Worm (Caenorhabditis elegans) whole organism, L1 larva: ENCODE data around the gene F26F12.8.

Experiments used
- C16A3.4 ChIP-seq: fragments of 150-350 bp; optimal IDR thresholded peaks from 2 replicates; lab custom pipeline; 2014; ENCODE audit warnings: missing biosample characterization, missing genetic modification characterization
- Y116A8C.19 ChIP-seq: sonication (generic microtip); optimal IDR thresholded peaks from 2 replicates; lab custom pipeline; 2016; ENCODE audit warnings: missing compliant biosample characterization, missing genetic modification characterization, borderline replicate concordance
- ama-1 ChIP-seq: fragments of 150-350 bp; optimal IDR thresholded peaks from 2 replicates; lab custom pipeline; 2014
- blmp-1 ChIP-seq: fragments of 150-350 bp; optimal IDR thresholded peaks from 2 replicates; lab custom pipeline; 2014; ENCODE audit warnings: missing biosample characterization, missing genetic modification characterization
- ceh-90 ChIP-seq: sonication (generic microtip); optimal IDR thresholded peaks from 2 replicates; lab custom pipeline; 2016; ENCODE audit warnings: missing genetic modification characterization, missing compliant biosample characterization
- dpl-1 ChIP-seq, 3 experiments: fragments of 150-350 bp in 2 of 3; sonication (generic microtip) in 1 of 3; optimal IDR thresholded peaks; 2 replicates each; lab custom pipeline; 2014 to 2017; ENCODE audit warnings: missing biosample characterization in 3 of 3, missing genetic modification characterization in 3 of 3, missing genetic modification reagents in 3 of 3
- efl-1 ChIP-seq, 4 experiments: fragments of 150-350 bp; optimal IDR thresholded peaks in 3 of 4; peaks in 1 of 4; 1 replicate in 1 of 4; 2 replicates in 3 of 4; lab custom pipeline; 2014; ENCODE audit warnings: missing biosample characterization in 2 of 4, missing genetic modification characterization in 2 of 4, missing genetic modification reagents in 2 of 4
- egl-13 ChIP-seq: sonication (generic microtip); optimal IDR thresholded peaks from 2 replicates; lab custom pipeline; 2016; ENCODE audit warnings: missing genotype, missing genetic modification reagents, missing genetic modification characterization, missing compliant biosample characterization
- egl-27 ChIP-seq, 2 experiments: fragments of 150-350 bp in 1 of 2; sonication (generic microtip); optimal IDR thresholded peaks; 3 replicates each; lab custom pipeline; 2017 to 2018; ENCODE audit warnings: missing biosample characterization in 2 of 2, missing genetic modification characterization in 2 of 2, missing genetic modification reagents in 2 of 2
- elt-3 ChIP-seq, 6 experiments: fragments of 150-350 bp in 1 of 6; sonication (generic microtip); optimal IDR thresholded peaks; 2 replicates each; lab custom pipeline; 2017 to 2018; ENCODE audit warnings: missing biosample characterization in 6 of 6, missing genetic modification characterization in 6 of 6, inconsistent platforms in 1 of 6
- hlh-4 ChIP-seq: sonication (generic microtip); optimal IDR thresholded peaks from 2 replicates; lab custom pipeline; 2016; ENCODE audit warnings: mild to moderate bottlenecking, missing genetic modification characterization, missing compliant biosample characterization
- hpl-2 ChIP-seq: fragments of 150-350 bp; optimal IDR thresholded peaks from 2 replicates; lab custom pipeline; 2014; ENCODE audit warnings: missing biosample characterization, missing genetic modification reagents, missing genetic modification characterization
- irx-1 ChIP-seq: sonication (generic microtip); optimal IDR thresholded peaks from 2 replicates; lab custom pipeline; 2016; ENCODE audit warnings: missing genetic modification characterization, missing compliant biosample characterization
- lin-13 ChIP-seq: fragments of 150-350 bp; optimal IDR thresholded peaks from 2 replicates; lab custom pipeline; 2014; ENCODE audit warnings: missing biosample characterization, missing genetic modification reagents, missing genetic modification characterization
- lin-14 ChIP-seq: fragments of 200-800 bp; sonication (Bioruptor generic); optimal IDR thresholded peaks from 2 replicates; lab custom pipeline; 2018; ENCODE audit warnings: mild to moderate bottlenecking, missing genetic modification characterization, moderate library complexity, missing compliant biosample characterization
- lin-15B ChIP-seq: fragments of 150-350 bp; sonication (generic microtip); optimal IDR thresholded peaks from 3 replicates; lab custom pipeline; 2014; ENCODE audit warnings: missing biosample characterization, missing genetic modification characterization
- lin-35 ChIP-seq, 2 experiments: fragments of 150-350 bp; optimal IDR thresholded peaks; 2 replicates each; lab custom pipeline; 2014; ENCODE audit warnings: missing biosample characterization in 2 of 2, missing genetic modification characterization in 2 of 2, missing genetic modification reagents in 2 of 2
- lin-39 ChIP-seq: fragments of 150-350 bp; optimal IDR thresholded peaks from 2 replicates; lab custom pipeline; 2014; ENCODE audit warnings: missing biosample characterization, missing genetic modification reagents, missing genetic modification characterization
- mdl-1 ChIP-seq, 2 experiments: fragments of 150-350 bp; optimal IDR thresholded peaks; 2 replicates each; lab custom pipeline; 2014 to 2017; ENCODE audit warnings: missing biosample characterization in 2 of 2, missing genetic modification characterization in 2 of 2, inconsistent platforms in 1 of 2
- mef-2 ChIP-seq: fragments of 150-350 bp; optimal IDR thresholded peaks from 2 replicates; lab custom pipeline; 2014; ENCODE audit warnings: missing biosample characterization, missing genetic modification characterization
- nhr-19 ChIP-seq: fragments of 200-800 bp; sonication (Bioruptor generic); conservative IDR thresholded peaks from 2 replicates; pipeline ENCODE4 v1.3.6; 2022; ENCODE audit warnings: missing genetic modification characterization, missing compliant biosample characterization
- nhr-20 ChIP-seq: sonication (generic microtip); optimal IDR thresholded peaks from 2 replicates; lab custom pipeline; 2016; ENCODE audit warnings: mild to moderate bottlenecking, missing genetic modification characterization, missing compliant biosample characterization
- nhr-28 ChIP-seq: fragments of 150-350 bp; optimal IDR thresholded peaks from 2 replicates; lab custom pipeline; 2014; ENCODE audit warnings: missing biosample characterization, missing genetic modification characterization
- nhr-47 ChIP-seq: sonication (generic microtip); optimal IDR thresholded peaks from 2 replicates; lab custom pipeline; 2016; ENCODE audit warnings: mild to moderate bottlenecking, missing genetic modification characterization, moderate library complexity, missing compliant biosample characterization
- nhr-71 ChIP-seq: sonication (generic microtip); optimal IDR thresholded peaks from 2 replicates; lab custom pipeline; 2016; ENCODE audit warnings: mild to moderate bottlenecking, missing genetic modification characterization, moderate library complexity, missing compliant biosample characterization
- nhr-76 ChIP-seq: sonication (generic microtip); optimal IDR thresholded peaks from 2 replicates; lab custom pipeline; 2017; ENCODE audit warnings: missing biosample characterization, missing genetic modification characterization
- nhr-77 ChIP-seq: fragments of 150-350 bp; optimal IDR thresholded peaks from 2 replicates; lab custom pipeline; 2014; ENCODE audit warnings: missing biosample characterization, missing genetic modification characterization
- nhr-85 ChIP-seq: sonication (generic microtip); peaks from one replicate; lab custom pipeline; 2016; ENCODE audit warnings: missing genetic modification characterization, inconsistent platforms, missing compliant biosample characterization
- nhr-90 ChIP-seq: sonication (generic microtip); optimal IDR thresholded peaks from 2 replicates; lab custom pipeline; 2016; ENCODE audit warnings: mild to moderate bottlenecking, missing genetic modification characterization, missing compliant biosample characterization; ENCODE audit not compliant: poor library complexity
- skn-1 ChIP-seq: fragments of 150-350 bp; optimal IDR thresholded peaks from 2 replicates; lab custom pipeline; 2014; ENCODE audit warnings: missing biosample characterization, missing genetic modification characterization
- snu-23 ChIP-seq: sonication (generic microtip); optimal IDR thresholded peaks from 2 replicates; lab custom pipeline; 2016; ENCODE audit warnings: missing genetic modification characterization, missing compliant biosample characterization
- sptf-1 ChIP-seq: fragments of 150-350 bp; optimal IDR thresholded peaks from 2 replicates; lab custom pipeline; 2014; ENCODE audit warnings: missing biosample characterization, missing genetic modification characterization
- sup-37 ChIP-seq: fragments of 200-800 bp; sonication (Bioruptor generic); optimal IDR thresholded peaks from 2 replicates; lab custom pipeline; 2018; ENCODE audit warnings: mild to moderate bottlenecking, missing genetic modification characterization, missing compliant biosample characterization
- tbx-2 ChIP-seq: sonication (generic microtip); optimal IDR thresholded peaks from 2 replicates; lab custom pipeline; 2016; ENCODE audit warnings: missing genetic modification characterization, missing compliant biosample characterization
- unc-62 ChIP-seq: fragments of 150-350 bp; optimal IDR thresholded peaks from 2 replicates; lab custom pipeline; 2014; ENCODE audit warnings: missing biosample characterization, missing genetic modification reagents, missing genetic modification characterization
- xbp-1 ChIP-seq: sonication (generic microtip); optimal IDR thresholded peaks from 2 replicates; lab custom pipeline; 2016; ENCODE audit warnings: missing genetic modification characterization, missing compliant biosample characterization
- zag-1 ChIP-seq: fragments of 150-350 bp; optimal IDR thresholded peaks from 2 replicates; lab custom pipeline; 2014; ENCODE audit warnings: missing biosample characterization, missing genetic modification characterization
- ztf-4 ChIP-seq: fragments of 150-350 bp; optimal IDR thresholded peaks from 2 replicates; lab custom pipeline; 2014; ENCODE audit warnings: missing biosample characterization, missing genetic modification characterization

Gene F26F12.8

DNA sequence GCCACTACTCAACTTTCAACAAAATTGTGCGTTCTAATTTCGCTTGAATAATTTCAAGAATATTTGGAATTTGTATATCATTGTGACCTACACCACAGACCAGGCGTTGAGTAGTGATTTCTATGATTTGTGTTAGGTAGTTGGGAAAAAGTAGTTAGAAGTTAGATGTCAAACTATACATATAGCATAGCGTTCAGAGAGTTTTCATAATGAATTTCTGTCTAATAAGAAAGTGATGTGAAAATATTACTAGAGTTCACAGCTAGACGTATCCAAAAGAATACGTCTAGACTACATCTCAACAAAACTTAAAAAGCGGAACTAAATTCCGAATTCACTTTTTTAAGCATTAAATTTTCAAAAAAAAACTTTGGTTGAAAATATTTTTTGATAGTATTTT is 26.9 kb downstream of the F26F12.8 start:
- TF ChIP-seq Y116A8C.19 (tag; lab: Kevin White, UChicago), result no peak
- TF ChIP-seq hlh-4 (tag; lab: Kevin White, UChicago), result no peak
- no peak for TF ChIP-seq snu-23 (GFP tag; lab: Kevin White, UChicago)
- TF ChIP-seq efl-1 (optimal IDR thresholded peaks at IDR 0.05; lab: Kevin White, UChicago), result no peak
- peak in 1 of 2 experiments; percentile 10 for TF ChIP-seq efl-1 (GFP tag; optimal IDR thresholded peaks at IDR 0.05 in 1 of 2; lab: Kevin White, UChicago)

DNA sequence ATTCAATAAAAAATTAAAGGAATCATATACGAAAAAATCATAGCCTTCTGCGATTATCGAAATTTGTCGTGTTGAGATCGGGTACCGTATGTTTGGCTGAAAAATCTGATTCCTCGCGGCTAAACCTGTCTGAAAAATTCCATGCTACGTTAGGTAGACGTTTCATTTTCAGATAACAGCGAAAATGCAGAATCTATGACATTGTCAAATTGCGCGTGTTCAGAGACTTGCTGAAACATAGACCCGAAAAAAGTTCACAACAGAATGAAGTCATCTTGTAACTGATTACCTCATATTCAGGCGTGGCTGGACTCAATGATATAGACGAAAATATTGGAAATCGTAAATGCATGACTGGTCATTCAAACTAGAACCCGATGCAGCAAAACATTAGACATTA is 28.8 kb downstream of the F26F12.8 start, which contains the start of gene srh-76:
Gene srh-76, plus strand, starts transcription at position 301 of the 400 bp plus-strand sequence.
- no peak for TF ChIP-seq mef-2 (tag; lab: Kevin White, UChicago)
- TF ChIP-seq hpl-2 (GFP tag; lab: Kevin White, UChicago), result no peak
- TF ChIP-seq nhr-71 (tag; lab: Kevin White, UChicago), result no peak
- no peak for TF ChIP-seq egl-27 (tag; optimal IDR thresholded peaks at IDR 0.05; lab: Kevin White, UChicago)
- TF ChIP-seq nhr-28 (tag; lab: Kevin White, UChicago), result no peak
- TF ChIP-seq nhr-76 (tag; lab: Kevin White, UChicago), result no peak
- TF ChIP-seq elt-3 (tag; optimal IDR thresholded peaks at IDR 0.05; lab: Kevin White, UChicago), result no peak
- TF ChIP-seq ztf-4 (tag; lab: Kevin White, UChicago), result no peak
- TF ChIP-seq ceh-90 (tag; lab: Kevin White, UChicago), result no peak
- no peak for TF ChIP-seq xbp-1 (tag; lab: Kevin White, UChicago)
- TF ChIP-seq sup-37 (GFP tag; lab: Kevin White, UChicago), result no peak

DNA sequence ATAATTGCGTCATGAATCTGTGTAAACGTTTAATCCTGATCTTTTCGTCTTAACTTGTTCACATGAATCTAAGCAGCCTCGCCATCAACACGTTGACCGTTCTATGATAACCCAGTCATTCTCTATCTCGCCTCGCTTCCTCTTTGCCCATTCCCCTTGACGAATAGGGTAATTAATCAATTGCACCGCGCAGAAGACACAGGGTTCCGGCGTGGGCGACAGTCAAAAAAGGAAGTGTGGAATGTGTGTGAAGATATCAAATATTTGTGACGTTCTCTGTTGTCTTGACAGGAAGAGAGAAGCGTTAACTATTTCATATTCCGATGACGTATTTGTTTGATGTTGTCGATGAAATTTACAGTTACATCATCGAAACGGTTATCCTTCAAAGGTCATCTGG is 29.5 kb downstream of the F26F12.8 start:
- no peak for TF ChIP-seq unc-62 (GFP tag; lab: Kevin White, UChicago)
- peak in 3 of 6 experiments; percentile 7 to 85 (median 13) for TF ChIP-seq elt-3 (tag; optimal IDR thresholded peaks at IDR 0.05; lab: Kevin White, UChicago)
- peak in 1 of 3 experiments; percentile 10 for TF ChIP-seq dpl-1 (GFP tag; optimal IDR thresholded peaks at IDR 0.05; lab: Kevin White, UChicago)
- TF ChIP-seq lin-15B (tag; lab: Kevin White, UChicago), result no peak
- TF ChIP-seq tbx-2 (tag; lab: Kevin White, UChicago), result peak; percentile 66
- TF ChIP-seq irx-1 (tag; lab: Kevin White, UChicago), result peak; percentile 14
- no peak for TF ChIP-seq lin-13 (GFP tag; lab: Kevin White, UChicago)
- no peak for TF ChIP-seq ama-1 (lab: Kevin White, UChicago)
- TF ChIP-seq lin-39, result no peak
- peak; percentile 84 for TF ChIP-seq lin-14 (GFP tag; lab: Kevin White, UChicago)
- TF ChIP-seq nhr-77 (tag; lab: Kevin White, UChicago), result no peak
- TF ChIP-seq nhr-28 (tag; lab: Kevin White, UChicago), result no peak
- peak; percentile 81 for TF ChIP-seq nhr-71 (tag; lab: Kevin White, UChicago)
- peak; percentile 97 for TF ChIP-seq nhr-85 (tag; lab: Kevin White, UChicago)
- peak; percentile 89 for TF ChIP-seq nhr-20 (tag; lab: Kevin White, UChicago)
- peak; percentile 9 for TF ChIP-seq nhr-47
- no peak for TF ChIP-seq sup-37 (GFP tag; lab: Kevin White, UChicago)
- peak; percentile 66 for TF ChIP-seq snu-23 (GFP tag; lab: Kevin White, UChicago)
- peak in 1 of 2 experiments; percentile 45 for TF ChIP-seq mdl-1 (tag; optimal IDR thresholded peaks at IDR 0.05; lab: Kevin White, UChicago)
- no peak for TF ChIP-seq efl-1 (optimal IDR thresholded peaks at IDR 0.05; lab: Kevin White, UChicago)
- TF ChIP-seq efl-1 (GFP tag; optimal IDR thresholded peaks at IDR 0.05 in 1 of 2; lab: Kevin White, UChicago), result no peak
- TF ChIP-seq nhr-19, result peak; percentile 57
- TF ChIP-seq skn-1 (tag; lab: Kevin White, UChicago), result no peak
- peak; percentile 10 for TF ChIP-seq C16A3.4 (tag; lab: Kevin White, UChicago)
- TF ChIP-seq lin-35 (GFP tag; optimal IDR thresholded peaks at IDR 0.05; lab: Kevin White, UChicago), result peak in 1 of 2 experiments; percentile 44
- TF ChIP-seq sptf-1, result no peak
- no peak for TF ChIP-seq egl-13 (tag; lab: Kevin White, UChicago)
- peak; percentile 54 for TF ChIP-seq nhr-90 (tag; lab: Kevin White, UChicago)
- TF ChIP-seq blmp-1 (tag; lab: Kevin White, UChicago), result peak; percentile 87
- no peak for TF ChIP-seq zag-1 (tag; lab: Kevin White, UChicago)
